Worm (Caenorhabditis elegans) whole organism, L3 larva: Measurements from ENCODE around the gene wrk-1.
A peak's percentile ranks its signal among the peaks of the same experiment; 100 is the strongest.

Experiments used
- R02D3.7 ChIP-seq: fragments of 150-350 bp; optimal IDR thresholded peaks from 2 replicates; lab custom pipeline; 2014; ENCODE audit warnings: missing biosample characterization, missing genetic modification characterization
- ZK546.5 ChIP-seq: sonication (generic microtip); optimal IDR thresholded peaks from 2 replicates; lab custom pipeline; 2017; ENCODE audit warnings: missing biosample characterization, missing genetic modification characterization
- aly-2 ChIP-seq: fragments of 150-350 bp; optimal IDR thresholded peaks from 2 replicates; lab custom pipeline; 2014; ENCODE audit warnings: missing biosample characterization, missing genetic modification characterization
- ama-1 ChIP-seq: fragments of 150-350 bp; optimal IDR thresholded peaks from 2 replicates; lab custom pipeline; 2018
- ceh-16 ChIP-seq: sonication (generic microtip); optimal IDR thresholded peaks from 2 replicates; lab custom pipeline; 2017; ENCODE audit warnings: missing biosample characterization, missing genetic modification characterization
- ceh-28 ChIP-seq: fragments of 150-350 bp; optimal IDR thresholded peaks from 2 replicates; lab custom pipeline; 2014; ENCODE audit warnings: missing biosample characterization, missing genetic modification reagents, missing genetic modification characterization
- ceh-82 ChIP-seq: fragments of 150-350 bp; optimal IDR thresholded peaks from 2 replicates; lab custom pipeline; 2014; ENCODE audit warnings: missing biosample characterization, missing genetic modification characterization
- ceh-9 ChIP-seq: sonication (generic microtip); optimal IDR thresholded peaks from 2 replicates; lab custom pipeline; 2018; ENCODE audit warnings: missing biosample characterization, missing genetic modification characterization
- daf-12 ChIP-seq: fragments of 150-350 bp; optimal IDR thresholded peaks from 2 replicates; lab custom pipeline; 2014; ENCODE audit warnings: missing biosample characterization, missing genetic modification reagents, missing genetic modification characterization
- egl-27 ChIP-seq: sonication (generic microtip); optimal IDR thresholded peaks from 4 replicates; lab custom pipeline; 2017; ENCODE audit warnings: missing biosample characterization, missing genetic modification reagents, missing genetic modification characterization
- egl-5 ChIP-seq: fragments of 150-350 bp; optimal IDR thresholded peaks from 2 replicates; lab custom pipeline; 2017; ENCODE audit warnings: missing biosample characterization, missing genetic modification reagents, missing genetic modification characterization, inconsistent platforms
- elt-1 ChIP-seq: fragments of 150-350 bp; optimal IDR thresholded peaks from 2 replicates; lab custom pipeline; 2014; ENCODE audit warnings: missing biosample characterization, missing genetic modification characterization
- elt-2 ChIP-seq: sonication (generic microtip); optimal IDR thresholded peaks from 2 replicates; lab custom pipeline; 2016; ENCODE audit warnings: missing genetic modification reagents, mild to moderate bottlenecking, missing genetic modification characterization, missing compliant biosample characterization
- elt-3 ChIP-seq, 3 experiments: fragments of 150-350 bp in 1 of 3; sonication (generic microtip) in 2 of 3; optimal IDR thresholded peaks; 2 replicates in 2 of 3; 4 replicates in 1 of 3; lab custom pipeline; 2014 to 2017; ENCODE audit warnings: missing biosample characterization in 3 of 3, missing genetic modification characterization in 3 of 3
- eor-1 ChIP-seq, 2 experiments: fragments of 150-350 bp; optimal IDR thresholded peaks; 2 replicates each; lab custom pipeline; 2014 to 2018; ENCODE audit warnings: missing biosample characterization in 2 of 2, missing genetic modification characterization in 2 of 2
- fkh-10 ChIP-seq: sonication (generic microtip); optimal IDR thresholded peaks from 2 replicates; lab custom pipeline; 2017; ENCODE audit warnings: missing biosample characterization, missing genetic modification reagents, missing genetic modification characterization
- fkh-2 ChIP-seq: fragments of 150-350 bp; optimal IDR thresholded peaks from 2 replicates; lab custom pipeline; 2014; ENCODE audit warnings: missing biosample characterization, missing genetic modification reagents, missing genetic modification characterization
- hmg-11 ChIP-seq: sonication (generic microtip); optimal IDR thresholded peaks from 2 replicates; lab custom pipeline; 2016; ENCODE audit warnings: missing genetic modification characterization, missing compliant biosample characterization
- jun-1 ChIP-seq: fragments of 150-350 bp; optimal IDR thresholded peaks from 2 replicates; lab custom pipeline; 2014; ENCODE audit warnings: missing biosample characterization, missing genetic modification reagents, missing genetic modification characterization
- lin-15B ChIP-seq: fragments of 150-350 bp; optimal IDR thresholded peaks from 2 replicates; lab custom pipeline; 2014; ENCODE audit warnings: missing biosample characterization, missing genetic modification characterization
- lin-39 ChIP-seq: fragments of 150-350 bp; optimal IDR thresholded peaks from 2 replicates; lab custom pipeline; 2018; ENCODE audit warnings: missing biosample characterization, missing genetic modification reagents, missing genetic modification characterization
- lsy-12 ChIP-seq: sonication (generic microtip); optimal IDR thresholded peaks from 2 replicates; lab custom pipeline; 2016; ENCODE audit warnings: mild to moderate bottlenecking, missing genetic modification characterization, missing compliant biosample characterization
- mdl-1 ChIP-seq: fragments of 150-350 bp; optimal IDR thresholded peaks from 2 replicates; lab custom pipeline; 2014; ENCODE audit warnings: missing biosample characterization, missing genetic modification characterization
- mml-1 ChIP-seq: fragments of 150-350 bp; sonication (generic microtip); optimal IDR thresholded peaks from 3 replicates; lab custom pipeline; 2014; ENCODE audit warnings: missing biosample characterization, missing genetic modification characterization
- nfya-1 ChIP-seq: sonication (generic microtip); optimal IDR thresholded peaks from 2 replicates; lab custom pipeline; 2017; ENCODE audit warnings: missing genetic modification characterization, mild to moderate bottlenecking, missing compliant biosample characterization, antibody characterized with exemption, moderate library complexity; ENCODE audit not compliant: insufficient read depth
- nhr-11 ChIP-seq: fragments of 150-350 bp; optimal IDR thresholded peaks from 2 replicates; lab custom pipeline; 2014; ENCODE audit warnings: missing biosample characterization, missing genetic modification characterization
- nhr-12 ChIP-seq: fragments of 150-350 bp; optimal IDR thresholded peaks from 2 replicates; lab custom pipeline; 2014; ENCODE audit warnings: missing biosample characterization, missing genetic modification characterization
- nhr-23 ChIP-seq: fragments of 150-350 bp; optimal IDR thresholded peaks from 2 replicates; lab custom pipeline; 2014; ENCODE audit warnings: missing biosample characterization, missing genetic modification reagents, missing genetic modification characterization
- nhr-237 ChIP-seq: fragments of 150-350 bp; optimal IDR thresholded peaks from 2 replicates; lab custom pipeline; 2014; ENCODE audit warnings: missing biosample characterization, missing genetic modification characterization
- nhr-25 ChIP-seq: sonication (generic microtip); optimal IDR thresholded peaks from 2 replicates; lab custom pipeline; 2017; ENCODE audit warnings: missing biosample characterization, missing genetic modification characterization
- nhr-43 ChIP-seq: sonication (generic microtip); optimal IDR thresholded peaks from 2 replicates; lab custom pipeline; 2016; ENCODE audit warnings: mild to moderate bottlenecking, missing genetic modification characterization, missing compliant biosample characterization; ENCODE audit not compliant: poor library complexity, severe bottlenecking
- nhr-67 ChIP-seq: fragments of 150-350 bp; optimal IDR thresholded peaks from 2 replicates; lab custom pipeline; 2014; ENCODE audit warnings: missing biosample characterization, missing genetic modification characterization
- nhr-76 ChIP-seq: fragments of 150-350 bp; sonication (generic microtip); optimal IDR thresholded peaks from 5 replicates; lab custom pipeline; 2014; ENCODE audit warnings: missing biosample characterization, missing genetic modification characterization
- nhr-77 ChIP-seq: fragments of 150-350 bp; optimal IDR thresholded peaks from 2 replicates; lab custom pipeline; 2014; ENCODE audit warnings: missing biosample characterization, missing genetic modification characterization
- pha-4 ChIP-seq: fragments of 150-350 bp; optimal IDR thresholded peaks from 2 replicates; lab custom pipeline; 2014; ENCODE audit warnings: missing biosample characterization, missing genetic modification reagents, missing genetic modification characterization
- pqm-1 ChIP-seq: fragments of 150-350 bp; optimal IDR thresholded peaks from 2 replicates; lab custom pipeline; 2017; ENCODE audit warnings: missing biosample characterization, missing genetic modification characterization, inconsistent platforms
- sea-2 ChIP-seq: fragments of 150-350 bp; sonication (generic microtip); optimal IDR thresholded peaks from 4 replicates; lab custom pipeline; 2014; ENCODE audit warnings: missing biosample characterization, missing genetic modification reagents, missing genetic modification characterization
- skn-1 ChIP-seq: fragments of 150-350 bp; optimal IDR thresholded peaks from 2 replicates; lab custom pipeline; 2014; ENCODE audit warnings: missing biosample characterization, missing genetic modification characterization
- snpc-4 ChIP-seq: fragments of 150-350 bp; optimal IDR thresholded peaks from 2 replicates; lab custom pipeline; 2014; ENCODE audit warnings: missing biosample characterization, missing genetic modification characterization
- tbx-2 ChIP-seq: sonication (generic microtip); optimal IDR thresholded peaks from 2 replicates; lab custom pipeline; 2016; ENCODE audit warnings: mild to moderate bottlenecking, missing genetic modification characterization, missing compliant biosample characterization
- unc-39 ChIP-seq: sonication (generic microtip); optimal IDR thresholded peaks from 4 replicates; lab custom pipeline; 2017; ENCODE audit warnings: missing biosample characterization, missing genetic modification characterization
- unc-62 ChIP-seq: fragments of 150-350 bp; sonication (generic microtip); optimal IDR thresholded peaks from 4 replicates; lab custom pipeline; 2014; ENCODE audit warnings: missing biosample characterization, missing genetic modification reagents, missing genetic modification characterization
- zag-1 ChIP-seq: fragments of 150-350 bp; optimal IDR thresholded peaks from 2 replicates; lab custom pipeline; 2014; ENCODE audit warnings: missing biosample characterization, missing genetic modification characterization
- ztf-11 ChIP-seq: fragments of 150-350 bp; optimal IDR thresholded peaks from 2 replicates; lab custom pipeline; 2014; ENCODE audit warnings: missing biosample characterization, missing genetic modification characterization
- ztf-4 ChIP-seq: fragments of 150-350 bp; optimal IDR thresholded peaks from 2 replicates; lab custom pipeline; 2014; ENCODE audit warnings: missing biosample characterization, missing genetic modification characterization

The wrk-1 gene

ce11 chrX:8424286-8424685 lies 31.9 kb upstream of the wrk-1 start:
- peak; percentile 4 for TF ChIP-seq nhr-25
- TF ChIP-seq nhr-23 (tag; lab: Kevin White, UChicago) = no peak
- TF ChIP-seq pha-4 (tag; lab: Kevin White, UChicago) = peak; percentile 4
- TF ChIP-seq, all 47 proteins: peak for 2

ce11 chrX:8423633-8424032 lies 31.2 kb upstream of the wrk-1 start, which contains the start of gene tth-1:
Gene tth-1, minus strand, starts transcription at chrX:8423733.
- TF ChIP-seq ZK546.5 (tag; lab: Kevin White, UChicago) = no peak
- TF ChIP-seq tbx-2 = no peak
- no peak for TF ChIP-seq ceh-28 (tag; lab: Kevin White, UChicago)
- TF ChIP-seq ztf-4 (tag; lab: Kevin White, UChicago) = no peak
- TF ChIP-seq fkh-10 (GFP tag; lab: Kevin White, UChicago) = no peak
- TF ChIP-seq ztf-11 (tag; lab: Kevin White, UChicago) = no peak
- no peak for TF ChIP-seq sea-2 (GFP tag; lab: Kevin White, UChicago)
- no peak for TF ChIP-seq ceh-16 (tag; lab: Kevin White, UChicago)
- TF ChIP-seq ceh-82 (tag; lab: Kevin White, UChicago) = no peak
- TF ChIP-seq pqm-1 (tag; lab: Kevin White, UChicago) = no peak
- no peak for TF ChIP-seq elt-2 (tag; lab: Kevin White, UChicago)

ce11 chrX:8423199-8423598 lies 30.8 kb upstream of the wrk-1 start:
- TF ChIP-seq ceh-28 (tag; lab: Kevin White, UChicago) = no peak
- TF ChIP-seq nhr-43 = no peak
- TF ChIP-seq pqm-1 (tag; lab: Kevin White, UChicago) = peak; percentile 71
- no peak for TF ChIP-seq tbx-2
- peak; percentile 52 for TF ChIP-seq elt-2 (tag; lab: Kevin White, UChicago)
- peak; percentile 33 for TF ChIP-seq pha-4 (tag; lab: Kevin White, UChicago)
- no peak for TF ChIP-seq sea-2 (GFP tag; lab: Kevin White, UChicago)

- TF ChIP-seq tbx-2 = no peak
- TF ChIP-seq lin-15B = peak; percentile 53
- TF ChIP-seq jun-1 (tag; lab: Kevin White, UChicago) = no peak
- TF ChIP-seq snpc-4 = peak; percentile 62
- no peak for TF ChIP-seq aly-2 (tag; lab: Kevin White, UChicago)
- TF ChIP-seq ama-1 = no peak
- peak; percentile 28 for TF ChIP-seq nhr-25
- no peak for TF ChIP-seq fkh-10 (GFP tag; lab: Kevin White, UChicago)
- no peak for TF ChIP-seq ZK546.5 (tag; lab: Kevin White, UChicago)
- TF ChIP-seq elt-2 (tag; lab: Kevin White, UChicago) = peak; percentile 45
- TF ChIP-seq nhr-67 (tag; lab: Kevin White, UChicago) = no peak
- TF ChIP-seq mml-1 = no peak
- TF ChIP-seq unc-62 (GFP tag; lab: Kevin White, UChicago) = no peak
- TF ChIP-seq nhr-76 (tag; lab: Kevin White, UChicago) = no peak
- no peak for TF ChIP-seq nhr-43
- no peak for TF ChIP-seq ztf-11 (tag; lab: Kevin White, UChicago)
- peak; percentile 69 for TF ChIP-seq lin-39 (tag; lab: Kevin White, UChicago)
- TF ChIP-seq eor-1 (tag; optimal IDR thresholded peaks at IDR 0.05; lab: Kevin White, UChicago) = no peak
- TF ChIP-seq elt-3 (tag; optimal IDR thresholded peaks at IDR 0.05; lab: Kevin White, UChicago) = no peak
- TF ChIP-seq hmg-11 (tag; lab: Kevin White, UChicago) = peak; percentile 41
- TF ChIP-seq elt-1 (tag; lab: Kevin White, UChicago) = no peak
- no peak for TF ChIP-seq nhr-12 (tag; lab: Kevin White, UChicago)
- TF ChIP-seq nfya-1 = peak; percentile 70
- no peak for TF ChIP-seq sea-2 (GFP tag; lab: Kevin White, UChicago)
- peak; percentile 78 for TF ChIP-seq nhr-23 (tag; lab: Kevin White, UChicago)
- TF ChIP-seq mdl-1 (tag; lab: Kevin White, UChicago) = no peak
- TF ChIP-seq unc-39 (tag; lab: Kevin White, UChicago) = no peak
- TF ChIP-seq fkh-2 (tag; lab: Kevin White, UChicago) = no peak
- TF ChIP-seq nhr-237 (tag; lab: Kevin White, UChicago) = no peak
- no peak for TF ChIP-seq ceh-82 (tag; lab: Kevin White, UChicago)
- TF ChIP-seq ztf-4 (tag; lab: Kevin White, UChicago) = no peak
- TF ChIP-seq ceh-28 (tag; lab: Kevin White, UChicago) = peak; percentile 9
- TF ChIP-seq skn-1 (tag; lab: Kevin White, UChicago) = no peak
- no peak for TF ChIP-seq zag-1
- TF ChIP-seq nhr-11 (tag; lab: Kevin White, UChicago) = no peak
- no peak for TF ChIP-seq egl-27 (tag; lab: Kevin White, UChicago)
- no peak for TF ChIP-seq nhr-77 (tag; lab: Kevin White, UChicago)
- TF ChIP-seq ceh-16 (tag; lab: Kevin White, UChicago) = no peak
- peak; percentile 77 for TF ChIP-seq pha-4 (tag; lab: Kevin White, UChicago)
- no peak for TF ChIP-seq ceh-9
- no peak for TF ChIP-seq lsy-12 (tag; lab: Kevin White, UChicago)
- no peak for TF ChIP-seq egl-5
- TF ChIP-seq daf-12 (tag; lab: Kevin White, UChicago) = no peak
- TF ChIP-seq pqm-1 (tag; lab: Kevin White, UChicago) = no peak
- TF ChIP-seq R02D3.7 (tag; lab: Kevin White, UChicago) = peak; percentile 93
These were observed 29.6 kb upstream of the wrk-1 start, which contains the start of gene tag-123 for ce11 chrX:8422020-8422419. Gene tag-123, minus strand, starts transcription at chrX:8422055.
